Worm (Caenorhabditis elegans): ENCODE results near the gene him-5.
A peak's percentile ranks its signal among the peaks of the same experiment; 100 is the strongest.

Gene him-5

ce11 chrV:14123176-14123575 lies 33.0 kb downstream of the him-5 start:
- TF ChIP-seq nhr-42 (GFP tag; IDR thresholded peaks at IDR 0.05) (no peak), aha-1 (tag) (peak; percentile 92)

ce11 chrV:14124187-14124586 lies 34.0 kb downstream of the him-5 start:
- TF ChIP-seq madf-9 (GFP tag; conservative IDR thresholded peaks at IDR 0.05), result 0 out of 2 replicates have a peak, but pooled peaks have one; percentile 13
- 0 out of 2 replicates have a peak, but pooled peaks have one; percentile 49 for TF ChIP-seq zfp-3 (GFP tag; conservative IDR thresholded peaks at IDR 0.05)
- TF ChIP-seq set-16 (GFP tag; IDR thresholded peaks at IDR 0.05), result peak; percentile 7; the same call in 1 of the 2 replicates
- TF ChIP-seq nhr-41 (GFP tag; IDR thresholded peaks at IDR 0.05), result peak; percentile 16; the same call in 1 of the 2 replicates
- 0 out of 2 replicates have a peak, but pooled peaks have one; percentile 45 for TF ChIP-seq Y105C5A.15 (GFP tag; IDR thresholded peaks at IDR 0.05)
- peak; percentile 25; the same call in 1 of the 2 replicates for TF ChIP-seq lin-38 (GFP tag; IDR thresholded peaks at IDR 0.05)
- 0 out of 2 replicates have a peak, but pooled peaks have one; percentile 35 for TF ChIP-seq mdt-29 (GFP tag; IDR thresholded peaks at IDR 0.05)
- TF ChIP-seq snpc-1.2 (GFP tag; IDR thresholded peaks at IDR 0.05), result 0 out of 2 replicates have a peak, but pooled peaks have one; percentile 12
- peak; percentile 31 for TF ChIP-seq dmd-6 (GFP tag; IDR thresholded peaks at IDR 0.05)

DNA sequence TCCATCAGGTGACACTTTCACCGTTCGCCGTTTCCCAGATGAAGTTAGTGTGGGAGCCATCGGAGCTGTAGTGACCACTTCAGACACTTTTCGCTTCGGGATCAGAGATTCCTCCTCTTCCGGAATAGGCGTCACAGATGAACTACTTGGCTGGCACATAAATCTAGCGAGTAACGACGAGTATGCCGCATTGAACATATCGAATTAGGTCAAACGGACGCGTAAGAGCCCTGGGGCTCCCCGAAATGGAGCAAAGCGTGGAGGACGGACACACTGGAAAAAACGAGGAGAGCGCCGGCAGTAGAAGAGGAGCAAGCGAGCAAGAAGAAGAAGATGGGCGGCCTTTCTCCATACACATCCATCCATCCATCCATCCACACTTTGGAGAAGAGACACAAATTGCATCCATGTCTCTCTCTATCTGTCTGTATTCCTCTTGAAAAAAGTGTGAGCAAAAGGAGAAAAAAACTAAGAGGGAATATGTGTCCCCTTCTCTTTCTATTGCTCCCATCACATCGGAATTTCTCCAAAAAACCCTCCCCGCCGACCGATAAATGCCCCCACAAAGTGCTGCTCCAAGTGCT lies 36.2 kb downstream of the him-5 start:
- no peak for TF ChIP-seq daf-12 (tag; optimal IDR thresholded peaks at IDR 0.05)
- TF ChIP-seq lin-1 (GFP tag; IDR thresholded peaks at IDR 0.05), result no peak
- no peak for TF ChIP-seq snpc-1.2 (GFP tag; IDR thresholded peaks at IDR 0.05)
- peak; percentile 57 for TF ChIP-seq aha-1 (tag)
- no peak for TF ChIP-seq lin-15B (tag; optimal IDR thresholded peaks at IDR 0.05)
- 0 out of 2 replicates have a peak, but pooled peaks have one; percentile 17 for TF ChIP-seq hmg-1.1 (GFP tag; IDR thresholded peaks at IDR 0.05)
- peak; percentile 23 for TF ChIP-seq mes-2 (tag; optimal IDR thresholded peaks at IDR 0.05; ENCODE audit: poor library complexity, severe bottlenecking)
- peak in 1 of 2 experiments; percentile 11 for TF ChIP-seq unc-62 (GFP tag; optimal IDR thresholded peaks at IDR 0.05 in 1 of 2)
- no peak for TF ChIP-seq unc-62 (tag; optimal IDR thresholded peaks at IDR 0.05)
- peak; percentile 16; the same call in 1 of the 2 replicates for TF ChIP-seq set-16 (GFP tag; IDR thresholded peaks at IDR 0.05)
- TF ChIP-seq T20F7.1 (GFP tag; optimal IDR thresholded peaks at IDR 0.05), result no peak
- no peak for TF ChIP-seq madf-9 (GFP tag; conservative IDR thresholded peaks at IDR 0.05)
- TF ChIP-seq ctbp-1 (GFP tag; IDR thresholded peaks at IDR 0.05), result 0 out of 2 replicates have a peak, but pooled peaks have one; percentile 47

- TF ChIP-seq hmg-1.1 (GFP tag; IDR thresholded peaks at IDR 0.05), result 0 out of 2 replicates have a peak, but pooled peaks have one; percentile 28
- peak; percentile 53 for TF ChIP-seq nhr-6 (tag; optimal IDR thresholded peaks at IDR 0.05)
- no peak for TF ChIP-seq madf-5 (GFP tag; IDR thresholded peaks at IDR 0.05)
- TF ChIP-seq daf-16 (GFP tag; optimal IDR thresholded peaks at IDR 0.05), result no peak
- peak; percentile 27 for TF ChIP-seq daf-16 (tag; optimal IDR thresholded peaks at IDR 0.05)
- peak; percentile 32 for TF ChIP-seq mep-1 (tag; optimal IDR thresholded peaks at IDR 0.05)
- TF ChIP-seq rbr-2 (tag; optimal IDR thresholded peaks at IDR 0.05), result peak; percentile 6
- peak; percentile 19 for TF ChIP-seq hlh-11 (tag; optimal IDR thresholded peaks at IDR 0.05)
- TF ChIP-seq zfp-2 (tag; optimal IDR thresholded peaks at IDR 0.05), result no peak
Measured at ce11 chrV:14127834-14128233, 37.6 kb downstream of the him-5 start.

DNA sequence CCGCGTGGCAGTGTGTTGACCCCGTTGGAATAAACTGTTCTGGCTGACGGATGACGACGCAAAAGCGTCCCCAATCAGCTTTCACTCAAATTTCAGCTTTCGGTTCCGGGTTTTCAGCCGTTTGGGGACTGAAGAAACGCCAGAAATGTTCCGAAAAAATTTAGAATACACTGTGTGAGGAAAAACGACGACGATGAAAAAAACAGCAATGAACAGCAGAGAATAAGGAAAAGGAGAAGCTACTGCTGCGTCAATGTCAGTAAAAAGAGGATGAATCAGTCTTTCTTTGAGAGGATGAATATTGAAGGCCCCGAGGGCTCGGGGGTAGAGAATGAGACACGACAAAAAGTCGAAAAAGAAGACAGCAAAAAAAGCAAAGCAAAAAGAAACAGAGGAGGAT lies 38.6 kb downstream of the him-5 start:
- peak in 1 of 2 experiments; percentile 45 for TF ChIP-seq unc-62 (GFP tag; optimal IDR thresholded peaks at IDR 0.05 in 1 of 2)
- TF ChIP-seq unc-62 (tag; optimal IDR thresholded peaks at IDR 0.05), result no peak
- TF ChIP-seq aha-1 (tag), result peak; percentile 97
- TF ChIP-seq lim-7 (GFP tag; IDR thresholded peaks at IDR 0.05), result no peak
- TF ChIP-seq ztf-7 (tag; optimal IDR thresholded peaks at IDR 0.05), result no peak

DNA sequence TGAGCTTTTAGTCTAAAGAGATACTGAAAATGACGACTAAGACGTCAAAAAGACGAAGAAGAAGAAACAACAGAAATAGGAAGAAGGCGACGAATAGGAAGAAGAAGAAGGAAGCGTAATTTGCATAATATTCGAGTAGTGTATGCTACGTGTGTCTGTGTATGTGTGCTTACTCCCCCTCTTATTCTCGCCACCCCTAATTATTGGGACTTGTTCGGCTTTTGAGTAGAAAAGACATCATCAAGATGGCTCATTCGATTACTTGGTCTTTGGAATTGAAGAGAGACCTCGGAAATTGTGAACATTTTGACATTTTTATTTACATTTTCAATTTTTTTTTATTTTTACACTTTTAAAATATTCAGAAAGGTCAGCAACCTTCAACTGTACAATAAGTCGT lies 40.0 kb downstream of the him-5 start:
- no peak for TF ChIP-seq lin-15B (tag; optimal IDR thresholded peaks at IDR 0.05)
- TF ChIP-seq spr-1 (tag; optimal IDR thresholded peaks at IDR 0.05), result no peak
- peak in 1 of 2 experiments; percentile 57 for TF ChIP-seq unc-62 (GFP tag; optimal IDR thresholded peaks at IDR 0.05 in 1 of 2)
- TF ChIP-seq unc-62 (tag; optimal IDR thresholded peaks at IDR 0.05), result no peak
